Worm (Caenorhabditis elegans) whole organism, L3 larva: ENCODE data around the gene F23B2.10.

Source experiments
- ZK546.5 ChIP-seq: sonication (generic microtip); optimal IDR thresholded peaks from 2 replicates; lab custom pipeline; 2017; ENCODE audit warnings: missing biosample characterization, missing genetic modification characterization
- aly-2 ChIP-seq: fragments of 150-350 bp; optimal IDR thresholded peaks from 2 replicates; lab custom pipeline; 2014; ENCODE audit warnings: missing biosample characterization, missing genetic modification characterization
- ama-1 ChIP-seq: fragments of 150-350 bp; optimal IDR thresholded peaks from 2 replicates; lab custom pipeline; 2018
- ceh-16 ChIP-seq: sonication (generic microtip); optimal IDR thresholded peaks from 2 replicates; lab custom pipeline; 2017; ENCODE audit warnings: missing biosample characterization, missing genetic modification characterization
- ceh-28 ChIP-seq: fragments of 150-350 bp; optimal IDR thresholded peaks from 2 replicates; lab custom pipeline; 2014; ENCODE audit warnings: missing biosample characterization, missing genetic modification reagents, missing genetic modification characterization
- ceh-9 ChIP-seq: sonication (generic microtip); optimal IDR thresholded peaks from 2 replicates; lab custom pipeline; 2018; ENCODE audit warnings: missing biosample characterization, missing genetic modification characterization
- daf-12 ChIP-seq: fragments of 150-350 bp; optimal IDR thresholded peaks from 2 replicates; lab custom pipeline; 2014; ENCODE audit warnings: missing biosample characterization, missing genetic modification reagents, missing genetic modification characterization
- egl-27 ChIP-seq: sonication (generic microtip); optimal IDR thresholded peaks from 4 replicates; lab custom pipeline; 2017; ENCODE audit warnings: missing biosample characterization, missing genetic modification reagents, missing genetic modification characterization
- elt-1 ChIP-seq: fragments of 150-350 bp; optimal IDR thresholded peaks from 2 replicates; lab custom pipeline; 2014; ENCODE audit warnings: missing biosample characterization, missing genetic modification characterization
- elt-2 ChIP-seq: sonication (generic microtip); optimal IDR thresholded peaks from 2 replicates; lab custom pipeline; 2016; ENCODE audit warnings: missing genetic modification reagents, mild to moderate bottlenecking, missing genetic modification characterization, missing compliant biosample characterization
- elt-3 ChIP-seq, 3 experiments: fragments of 150-350 bp in 1 of 3; sonication (generic microtip) in 2 of 3; optimal IDR thresholded peaks; 2 replicates in 2 of 3; 4 replicates in 1 of 3; lab custom pipeline; 2014 to 2017; ENCODE audit warnings: missing biosample characterization in 3 of 3, missing genetic modification characterization in 3 of 3
- eor-1 ChIP-seq, 2 experiments: fragments of 150-350 bp; optimal IDR thresholded peaks; 2 replicates each; lab custom pipeline; 2014 to 2018; ENCODE audit warnings: missing biosample characterization in 2 of 2, missing genetic modification characterization in 2 of 2
- fos-1 ChIP-seq: fragments of 150-350 bp; optimal IDR thresholded peaks from 2 replicates; lab custom pipeline; 2014; ENCODE audit warnings: missing biosample characterization, missing genetic modification characterization
- hmg-11 ChIP-seq: sonication (generic microtip); optimal IDR thresholded peaks from 2 replicates; lab custom pipeline; 2016; ENCODE audit warnings: missing genetic modification characterization, missing compliant biosample characterization
- jun-1 ChIP-seq: fragments of 150-350 bp; optimal IDR thresholded peaks from 2 replicates; lab custom pipeline; 2014; ENCODE audit warnings: missing biosample characterization, missing genetic modification reagents, missing genetic modification characterization
- lin-15B ChIP-seq: fragments of 150-350 bp; optimal IDR thresholded peaks from 2 replicates; lab custom pipeline; 2014; ENCODE audit warnings: missing biosample characterization, missing genetic modification characterization
- lin-39 ChIP-seq: fragments of 150-350 bp; optimal IDR thresholded peaks from 2 replicates; lab custom pipeline; 2018; ENCODE audit warnings: missing biosample characterization, missing genetic modification reagents, missing genetic modification characterization
- lsy-12 ChIP-seq: sonication (generic microtip); optimal IDR thresholded peaks from 2 replicates; lab custom pipeline; 2016; ENCODE audit warnings: mild to moderate bottlenecking, missing genetic modification characterization, missing compliant biosample characterization
- mdl-1 ChIP-seq: fragments of 150-350 bp; optimal IDR thresholded peaks from 2 replicates; lab custom pipeline; 2014; ENCODE audit warnings: missing biosample characterization, missing genetic modification characterization
- mml-1 ChIP-seq: fragments of 150-350 bp; sonication (generic microtip); optimal IDR thresholded peaks from 3 replicates; lab custom pipeline; 2014; ENCODE audit warnings: missing biosample characterization, missing genetic modification characterization
- nfya-1 ChIP-seq: sonication (generic microtip); optimal IDR thresholded peaks from 2 replicates; lab custom pipeline; 2017; ENCODE audit warnings: missing genetic modification characterization, mild to moderate bottlenecking, missing compliant biosample characterization, antibody characterized with exemption, moderate library complexity; ENCODE audit not compliant: insufficient read depth
- nhr-11 ChIP-seq: fragments of 150-350 bp; optimal IDR thresholded peaks from 2 replicates; lab custom pipeline; 2014; ENCODE audit warnings: missing biosample characterization, missing genetic modification characterization
- nhr-12 ChIP-seq: fragments of 150-350 bp; optimal IDR thresholded peaks from 2 replicates; lab custom pipeline; 2014; ENCODE audit warnings: missing biosample characterization, missing genetic modification characterization
- nhr-23 ChIP-seq: fragments of 150-350 bp; optimal IDR thresholded peaks from 2 replicates; lab custom pipeline; 2014; ENCODE audit warnings: missing biosample characterization, missing genetic modification reagents, missing genetic modification characterization
- nhr-237 ChIP-seq: fragments of 150-350 bp; optimal IDR thresholded peaks from 2 replicates; lab custom pipeline; 2014; ENCODE audit warnings: missing biosample characterization, missing genetic modification characterization
- nhr-25 ChIP-seq: sonication (generic microtip); optimal IDR thresholded peaks from 2 replicates; lab custom pipeline; 2017; ENCODE audit warnings: missing biosample characterization, missing genetic modification characterization
- nhr-28 ChIP-seq: fragments of 150-350 bp; optimal IDR thresholded peaks from 2 replicates; lab custom pipeline; 2014; ENCODE audit warnings: missing biosample characterization, missing genetic modification characterization
- nhr-43 ChIP-seq: sonication (generic microtip); optimal IDR thresholded peaks from 2 replicates; lab custom pipeline; 2016; ENCODE audit warnings: mild to moderate bottlenecking, missing genetic modification characterization, missing compliant biosample characterization; ENCODE audit not compliant: poor library complexity, severe bottlenecking
- nhr-67 ChIP-seq: fragments of 150-350 bp; optimal IDR thresholded peaks from 2 replicates; lab custom pipeline; 2014; ENCODE audit warnings: missing biosample characterization, missing genetic modification characterization
- nhr-76 ChIP-seq: fragments of 150-350 bp; sonication (generic microtip); optimal IDR thresholded peaks from 5 replicates; lab custom pipeline; 2014; ENCODE audit warnings: missing biosample characterization, missing genetic modification characterization
- nhr-77 ChIP-seq: fragments of 150-350 bp; optimal IDR thresholded peaks from 2 replicates; lab custom pipeline; 2014; ENCODE audit warnings: missing biosample characterization, missing genetic modification characterization
- pha-4 ChIP-seq: fragments of 150-350 bp; optimal IDR thresholded peaks from 2 replicates; lab custom pipeline; 2014; ENCODE audit warnings: missing biosample characterization, missing genetic modification reagents, missing genetic modification characterization
- pqm-1 ChIP-seq: fragments of 150-350 bp; optimal IDR thresholded peaks from 2 replicates; lab custom pipeline; 2017; ENCODE audit warnings: missing biosample characterization, missing genetic modification characterization, inconsistent platforms
- sea-2 ChIP-seq: fragments of 150-350 bp; sonication (generic microtip); optimal IDR thresholded peaks from 4 replicates; lab custom pipeline; 2014; ENCODE audit warnings: missing biosample characterization, missing genetic modification reagents, missing genetic modification characterization
- skn-1 ChIP-seq: fragments of 150-350 bp; optimal IDR thresholded peaks from 2 replicates; lab custom pipeline; 2014; ENCODE audit warnings: missing biosample characterization, missing genetic modification characterization
- snpc-4 ChIP-seq: fragments of 150-350 bp; optimal IDR thresholded peaks from 2 replicates; lab custom pipeline; 2014; ENCODE audit warnings: missing biosample characterization, missing genetic modification characterization
- tbx-2 ChIP-seq: sonication (generic microtip); optimal IDR thresholded peaks from 2 replicates; lab custom pipeline; 2016; ENCODE audit warnings: mild to moderate bottlenecking, missing genetic modification characterization, missing compliant biosample characterization
- unc-39 ChIP-seq: sonication (generic microtip); optimal IDR thresholded peaks from 4 replicates; lab custom pipeline; 2017; ENCODE audit warnings: missing biosample characterization, missing genetic modification characterization
- zag-1 ChIP-seq: fragments of 150-350 bp; optimal IDR thresholded peaks from 2 replicates; lab custom pipeline; 2014; ENCODE audit warnings: missing biosample characterization, missing genetic modification characterization
- ztf-11 ChIP-seq: fragments of 150-350 bp; optimal IDR thresholded peaks from 2 replicates; lab custom pipeline; 2014; ENCODE audit warnings: missing biosample characterization, missing genetic modification characterization
- ztf-4 ChIP-seq: fragments of 150-350 bp; optimal IDR thresholded peaks from 2 replicates; lab custom pipeline; 2014; ENCODE audit warnings: missing biosample characterization, missing genetic modification characterization

F23B2.10 gene

ce11 chrIV:9154263-9154662 lies at the start of gene F23B2.10:
F23B2.10 (minus strand) TSS chrIV:9154363.
- TF ChIP-seq nfya-1 (tag; lab: Kevin White, UChicago) (no peak), nhr-28 (tag; lab: Kevin White, UChicago) (no peak), skn-1 (tag; lab: Kevin White, UChicago) (no peak), jun-1 (no peak), nhr-76 (tag; lab: Kevin White, UChicago) (no peak), nhr-25 (tag; lab: Kevin White, UChicago) (no peak)

- TF ChIP-seq ceh-28 (tag; lab: Kevin White, UChicago) (no peak), mdl-1 (tag; lab: Kevin White, UChicago) (no peak), skn-1 (tag; lab: Kevin White, UChicago) (no peak), nhr-237 (no peak)
Observed at ce11 chrIV:9199939-9200202, 45.7 kb upstream of the F23B2.10 start, which contains the start of gene wnk-1. wnk-1 (plus strand) TSS chrIV:9200103.

ce11 chrIV:9199148-9199938 lies 45.2 kb upstream of the F23B2.10 start:
- TF ChIP-seq mdl-1 (tag; lab: Kevin White, UChicago) (no peak), ama-1 (lab: Kevin White, UChicago) (peak; percentile 53), elt-2 (tag; lab: Kevin White, UChicago) (peak; percentile 7)

- TF ChIP-seq pha-4 (tag; lab: Kevin White, UChicago), result peak; percentile 96
- TF ChIP-seq elt-2 (tag; lab: Kevin White, UChicago), result peak; percentile 79
- TF ChIP-seq ZK546.5 (tag; lab: Kevin White, UChicago), result no peak
- peak; percentile 90 for TF ChIP-seq nhr-23
- TF ChIP-seq nhr-67 (tag; lab: Kevin White, UChicago), result no peak
- TF ChIP-seq nhr-25 (tag; lab: Kevin White, UChicago), result peak; percentile 79
- peak; percentile 38 for TF ChIP-seq nhr-43
- TF ChIP-seq pqm-1 (tag; lab: Kevin White, UChicago), result peak; percentile 73
- TF ChIP-seq skn-1 (tag; lab: Kevin White, UChicago), result peak; percentile 41
- TF ChIP-seq nfya-1 (tag; lab: Kevin White, UChicago), result peak; percentile 47
- TF ChIP-seq nhr-76 (tag; lab: Kevin White, UChicago), result no peak
- TF ChIP-seq elt-1, result peak; percentile 49
- peak; percentile 76 for TF ChIP-seq jun-1
- TF ChIP-seq elt-3 (tag; optimal IDR thresholded peaks at IDR 0.05; lab: Kevin White, UChicago), result peak; percentile 3 to 81 (median 52)
- TF ChIP-seq aly-2 (tag; lab: Kevin White, UChicago), result no peak
Observed at ce11 chrIV:9198136-9198535, 44.0 kb upstream of the F23B2.10 start.

- TF ChIP-seq nhr-12 (tag; lab: Kevin White, UChicago) (no peak), daf-12 (tag; lab: Kevin White, UChicago) (no peak), nhr-76 (tag; lab: Kevin White, UChicago) (no peak), ztf-4 (tag; lab: Kevin White, UChicago) (no peak), lsy-12 (no peak), ZK546.5 (tag; lab: Kevin White, UChicago) (no peak), tbx-2 (tag; lab: Kevin White, UChicago) (no peak), ztf-11 (tag; lab: Kevin White, UChicago) (no peak), jun-1 (peak; percentile 72), fos-1 (no peak), nhr-23 (no peak), nhr-11 (tag; lab: Kevin White, UChicago) (no peak), elt-2 (tag; lab: Kevin White, UChicago) (peak; percentile 62), nhr-237 (no peak), zag-1 (tag; lab: Kevin White, UChicago) (no peak), nhr-77 (no peak), elt-1 (no peak), snpc-4 (tag; lab: Kevin White, UChicago) (peak; percentile 63), pha-4 (tag; lab: Kevin White, UChicago) (peak; percentile 77), ama-1 (lab: Kevin White, UChicago) (peak; percentile 29), skn-1 (tag; lab: Kevin White, UChicago) (no peak), lin-15B (peak; percentile 44), elt-3 (tag; optimal IDR thresholded peaks at IDR 0.05; lab: Kevin White, UChicago) (no peak), eor-1 (tag; optimal IDR thresholded peaks at IDR 0.05; lab: Kevin White, UChicago) (no peak), nhr-25 (tag; lab: Kevin White, UChicago) (no peak), ceh-16 (tag; lab: Kevin White, UChicago) (no peak), pqm-1 (tag; lab: Kevin White, UChicago) (peak; percentile 71), sea-2 (GFP tag; lab: Kevin White, UChicago) (no peak), ceh-9 (no peak), lin-39 (tag; lab: Kevin White, UChicago) (peak; percentile 49), unc-39 (tag; lab: Kevin White, UChicago) (no peak), ceh-28 (tag; lab: Kevin White, UChicago) (peak; percentile 25), egl-27 (tag; lab: Kevin White, UChicago) (peak; percentile 39), mml-1 (tag; lab: Kevin White, UChicago) (no peak), nhr-28 (tag; lab: Kevin White, UChicago) (no peak), hmg-11 (tag; lab: Kevin White, UChicago) (peak; percentile 84)
Observed at ce11 chrIV:9196755-9197154, 42.6 kb upstream of the F23B2.10 start.
